Fruit fly (Drosophila melanogaster) whole organism, embryonic: Measurements from ENCODE around the gene dia.
A peak's percentile ranks its signal among the peaks of the same experiment; 100 is the strongest.

Experiments used
- ATbp ChIP-seq: fragments of 200-800 bp; sonication (Bioruptor generic); optimal IDR thresholded peaks from 2 replicates; lab custom pipeline; 2017; ENCODE audit warnings: missing biosample characterization, mild to moderate bottlenecking, missing genetic modification characterization, missing genetic modification reagents
- Adf1 ChIP-seq: fragments of 200-800 bp; sonication (Bioruptor generic); IDR thresholded peaks from 2 replicates; pipeline ENCODE4 v1.3.6; 2022; ENCODE audit warnings: missing biosample characterization, missing genetic modification characterization
- Blimp-1 ChIP-seq: fragments of 200-800 bp; sonication (Bioruptor generic); optimal IDR thresholded peaks from 3 replicates; lab custom pipeline; 2018; ENCODE audit warnings: missing biosample characterization, missing genetic modification characterization, mild to moderate bottlenecking, moderate library complexity, missing genetic modification reagents
- BtbVII ChIP-seq: fragments of 200-800 bp; sonication (Bioruptor generic); optimal IDR thresholded peaks from 3 replicates; lab custom pipeline; 2017; ENCODE audit warnings: missing biosample characterization, mild to moderate bottlenecking, missing genetic modification characterization
- CG10979 ChIP-seq: fragments of 200-800 bp; sonication (Bioruptor generic); optimal IDR thresholded peaks from 2 replicates; lab custom pipeline; 2018; ENCODE audit warnings: missing biosample characterization, mild to moderate bottlenecking, missing genetic modification characterization, moderate library complexity
- CG11093 ChIP-seq: fragments of 200-800 bp; sonication (Bioruptor generic); IDR thresholded peaks from 3 replicates; pipeline ENCODE4 v1.3.6; 2022; ENCODE audit warnings: missing biosample characterization, missing genetic modification characterization
- CG11695 ChIP-seq: fragments of 200-800 bp; sonication (Bioruptor generic); IDR thresholded peaks from 3 replicates; pipeline ENCODE4 v1.3.6; 2022; ENCODE audit warnings: missing biosample characterization, missing genetic modification characterization
- CG11696 ChIP-seq: fragments of 200-800 bp; sonication (Bioruptor generic); IDR thresholded peaks from 2 replicates; pipeline ENCODE4 v1.3.6; 2022; ENCODE audit warnings: missing biosample characterization, missing genetic modification characterization
- CG14014 ChIP-seq: fragments of 200-800 bp; sonication (Bioruptor generic); IDR thresholded peaks from 2 replicates; pipeline ENCODE4 v1.3.6; 2022; ENCODE audit warnings: missing biosample characterization, missing genetic modification characterization
- CG1529 ChIP-seq: fragments of 200-800 bp; sonication (Bioruptor generic); optimal IDR thresholded peaks from 3 replicates; lab custom pipeline; 2018; ENCODE audit warnings: missing biosample characterization, missing genetic modification characterization
- CG16779 ChIP-seq: fragments of 200-800 bp; sonication (Bioruptor generic); IDR thresholded peaks from 2 replicates; pipeline ENCODE4 v1.3.6; 2022; ENCODE audit warnings: missing biosample characterization, missing genetic modification characterization
- CG17829 ChIP-seq: fragments of 200-800 bp; optimal IDR thresholded peaks from 2 replicates; lab custom pipeline; 2019; ENCODE audit warnings: missing biosample characterization, mild to moderate bottlenecking, missing genetic modification characterization, moderate library complexity
- CG3065 ChIP-seq: fragments of 200-800 bp; sonication (Bioruptor generic); optimal IDR thresholded peaks from 2 replicates; lab custom pipeline; 2016; ENCODE audit warnings: missing biosample characterization, missing genetic modification characterization
- CG33557 ChIP-seq: fragments of 200-800 bp; sonication (Bioruptor generic); optimal IDR thresholded peaks from 2 replicates; lab custom pipeline; 2019; ENCODE audit warnings: missing biosample characterization, mild to moderate bottlenecking, missing genetic modification characterization, moderate library complexity
- CG4820 ChIP-seq: fragments of 200-800 bp; sonication (Bioruptor generic); optimal IDR thresholded peaks from 3 replicates; lab custom pipeline; 2016; ENCODE audit warnings: missing biosample characterization, missing genetic modification characterization
- CG7556 ChIP-seq: fragments of 200-800 bp; sonication (Bioruptor generic); optimal IDR thresholded peaks from 2 replicates; lab custom pipeline; 2017; ENCODE audit warnings: missing biosample characterization, mild to moderate bottlenecking, missing genetic modification characterization
- CG7839 ChIP-seq: fragments of 200-800 bp; sonication (Bioruptor generic); optimal IDR thresholded peaks from 3 replicates; lab custom pipeline; 2018; ENCODE audit warnings: missing biosample characterization, mild to moderate bottlenecking, missing genetic modification characterization, moderate library complexity
- CG8388 ChIP-seq: fragments of 200-800 bp; sonication (Bioruptor generic); optimal IDR thresholded peaks from 2 replicates; lab custom pipeline; 2019; ENCODE audit warnings: missing biosample characterization, mild to moderate bottlenecking, missing genetic modification characterization, moderate library complexity
- CG8924 ChIP-seq: fragments of 200-800 bp; optimal IDR thresholded peaks from 3 replicates; lab custom pipeline; 2019; ENCODE audit warnings: missing biosample characterization, mild to moderate bottlenecking, missing genetic modification characterization, moderate library complexity
- CG9727 ChIP-seq: fragments of 200-800 bp; sonication (Bioruptor generic); optimal IDR thresholded peaks from 3 replicates; lab custom pipeline; 2017; ENCODE audit warnings: missing biosample characterization, mild to moderate bottlenecking, missing genetic modification characterization
- CoRest ChIP-seq: fragments of 200-800 bp; sonication (Bioruptor generic); optimal IDR thresholded peaks from 3 replicates; lab custom pipeline; 2018; ENCODE audit warnings: missing biosample characterization, mild to moderate bottlenecking, missing genetic modification characterization, moderate library complexity
- Drgx ChIP-seq: fragments of 200-800 bp; sonication (Bioruptor generic); IDR thresholded peaks from 2 replicates; pipeline ENCODE4 v1.3.6; 2022; ENCODE audit warnings: missing biosample characterization, missing genetic modification characterization
- Hr51 ChIP-seq, 2 experiments: fragments of 200-800 bp; sonication (Bioruptor generic); optimal IDR thresholded peaks; 2 replicates in 1 of 2; 3 replicates in 1 of 2; lab custom pipeline; 2016 to 2018; ENCODE audit warnings: missing biosample characterization in 2 of 2, missing genetic modification characterization in 2 of 2, mild to moderate bottlenecking in 1 of 2, moderate library complexity in 1 of 2
- Hr78 ChIP-seq, 2 experiments: fragments of 200-800 bp in 1 of 2; fragments of >200 bp in 1 of 2; sonication (Bioruptor generic) in 1 of 2; optimal IDR thresholded peaks; 2 replicates each; lab custom pipeline; 2017 to 2019; ENCODE audit warnings: missing biosample characterization in 2 of 2, missing genetic modification characterization in 2 of 2, mild to moderate bottlenecking in 1 of 2, moderate library complexity in 1 of 2
- Max ChIP-seq: fragments of 200-800 bp; sonication (Bioruptor generic); optimal IDR thresholded peaks from 2 replicates; lab custom pipeline; 2016; ENCODE audit warnings: missing biosample characterization, mild to moderate bottlenecking, missing genetic modification characterization
- Med ChIP-seq: fragments of 200-800 bp; sonication (Bioruptor generic); peaks from one replicate; lab custom pipeline; 2016; ENCODE audit warnings: missing biosample characterization, missing genetic modification characterization, mild to moderate bottlenecking, inconsistent platforms, moderate library complexity
- Oli ChIP-seq: fragments of 200-800 bp; sonication (Bioruptor generic); optimal IDR thresholded peaks from 2 replicates; lab custom pipeline; 2018; ENCODE audit warnings: missing biosample characterization, mild to moderate bottlenecking, missing genetic modification characterization, moderate library complexity
- Ptx1 ChIP-seq: fragments of 200-800 bp; sonication (Bioruptor generic); IDR thresholded peaks from 2 replicates; pipeline ENCODE4 v1.3.6; 2022; ENCODE audit warnings: missing biosample characterization, missing genetic modification characterization
- Side ChIP-seq: fragments of 200-800 bp; sonication (Bioruptor generic); optimal IDR thresholded peaks from 2 replicates; lab custom pipeline; 2016; ENCODE audit warnings: missing biosample characterization, missing genetic modification characterization
- Ssrp ChIP-seq: fragments of 200-800 bp; sonication (Bioruptor generic); optimal IDR thresholded peaks from 2 replicates; lab custom pipeline; 2018; ENCODE audit warnings: missing biosample characterization, mild to moderate bottlenecking, missing genetic modification characterization, moderate library complexity
- Xrp1 ChIP-seq: fragments of 200-800 bp; sonication (Bioruptor generic); IDR thresholded peaks from 2 replicates; pipeline ENCODE4 v1.3.6; 2022; ENCODE audit warnings: missing biosample characterization, missing genetic modification characterization
- ase ChIP-seq: fragments of 200-800 bp; sonication (Bioruptor generic); IDR thresholded peaks from 3 replicates; pipeline ENCODE4 v1.3.6; 2022; ENCODE audit warnings: missing biosample characterization, missing genetic modification characterization
- dmrt99B ChIP-seq: fragments of 200-800 bp; sonication (Bioruptor generic); optimal IDR thresholded peaks from 2 replicates; lab custom pipeline; 2018; ENCODE audit warnings: missing biosample characterization, mild to moderate bottlenecking, missing genetic modification characterization, moderate library complexity
- esg ChIP-seq: fragments of 200-800 bp; sonication (Bioruptor generic); conservative IDR thresholded peaks from 2 replicates; pipeline ENCODE4 v1.3.6; 2022; ENCODE audit warnings: missing biosample characterization, missing genetic modification characterization
- ewg ChIP-seq: fragments of 200-800 bp; sonication (Bioruptor generic); optimal IDR thresholded peaks from 3 replicates; lab custom pipeline; 2017; ENCODE audit warnings: mild to moderate bottlenecking, missing biosample characterization, missing genetic modification reagents, missing genetic modification characterization
- gce ChIP-seq: fragments of 200-800 bp; sonication (Bioruptor generic); IDR thresholded peaks from 3 replicates; pipeline ENCODE4 v1.3.6; 2022; ENCODE audit warnings: missing biosample characterization, missing genetic modification characterization
- grau ChIP-seq: fragments of 200-800 bp; optimal IDR thresholded peaks from 3 replicates; lab custom pipeline; 2019; ENCODE audit warnings: missing biosample characterization, mild to moderate bottlenecking, missing genetic modification characterization, moderate library complexity
- gsb-n ChIP-seq: fragments of 200-800 bp; sonication (Bioruptor generic); optimal IDR thresholded peaks from 3 replicates; lab custom pipeline; 2018; ENCODE audit warnings: missing biosample characterization, mild to moderate bottlenecking, missing genetic modification characterization
- hbn ChIP-seq: fragments of 200-800 bp; sonication (Bioruptor generic); IDR thresholded peaks from 2 replicates; pipeline ENCODE4 v1.3.6; 2022; ENCODE audit warnings: missing biosample characterization, missing genetic modification characterization; ENCODE audit not compliant: partially characterized antibody
- lilli ChIP-seq: fragments of 200-800 bp; sonication (Bioruptor generic); optimal IDR thresholded peaks from 3 replicates; lab custom pipeline; 2016; ENCODE audit warnings: missing biosample characterization, missing genetic modification characterization
- mam ChIP-seq: fragments of 200-800 bp; sonication (Bioruptor generic); optimal IDR thresholded peaks from 3 replicates; lab custom pipeline; 2016; ENCODE audit warnings: missing biosample characterization, missing genetic modification characterization
- org-1 ChIP-seq: fragments of 200-800 bp; sonication (Bioruptor generic); optimal IDR thresholded peaks from 2 replicates; lab custom pipeline; 2017; ENCODE audit warnings: missing biosample characterization, missing genetic modification characterization
- otp ChIP-seq: fragments of 200-800 bp; sonication (Bioruptor generic); IDR thresholded peaks from 3 replicates; pipeline ENCODE4, ENCODE4 v1.3.6; 2022; ENCODE audit warnings: missing biosample characterization, missing genetic modification characterization
- pum ChIP-seq: fragments of 200-800 bp; sonication (Bioruptor generic); optimal IDR thresholded peaks from 2 replicates; lab custom pipeline; 2016; ENCODE audit warnings: missing biosample characterization, missing genetic modification characterization
- seq ChIP-seq: fragments of 200-800 bp; sonication (Bioruptor generic); IDR thresholded peaks from 2 replicates; pipeline ENCODE4 v1.3.6; 2022; ENCODE audit warnings: missing biosample characterization, missing genetic modification characterization
- shn ChIP-seq: fragments of 200-800 bp; sonication (Bioruptor generic); optimal IDR thresholded peaks from 3 replicates; lab custom pipeline; 2016; ENCODE audit warnings: missing biosample characterization, missing genetic modification characterization
- tio ChIP-seq: fragments of 200-800 bp; sonication (Bioruptor generic); optimal IDR thresholded peaks from 2 replicates; lab custom pipeline; 2017; ENCODE audit warnings: missing biosample characterization, missing genetic modification characterization, inconsistent platforms
- unc-4 ChIP-seq: fragments of 200-800 bp; sonication (Bioruptor generic); IDR thresholded peaks from 2 replicates; pipeline ENCODE4 v1.3.6; 2022; ENCODE audit warnings: missing biosample characterization, missing genetic modification characterization; ENCODE audit not compliant: partially characterized antibody

Gene dia

DNA sequence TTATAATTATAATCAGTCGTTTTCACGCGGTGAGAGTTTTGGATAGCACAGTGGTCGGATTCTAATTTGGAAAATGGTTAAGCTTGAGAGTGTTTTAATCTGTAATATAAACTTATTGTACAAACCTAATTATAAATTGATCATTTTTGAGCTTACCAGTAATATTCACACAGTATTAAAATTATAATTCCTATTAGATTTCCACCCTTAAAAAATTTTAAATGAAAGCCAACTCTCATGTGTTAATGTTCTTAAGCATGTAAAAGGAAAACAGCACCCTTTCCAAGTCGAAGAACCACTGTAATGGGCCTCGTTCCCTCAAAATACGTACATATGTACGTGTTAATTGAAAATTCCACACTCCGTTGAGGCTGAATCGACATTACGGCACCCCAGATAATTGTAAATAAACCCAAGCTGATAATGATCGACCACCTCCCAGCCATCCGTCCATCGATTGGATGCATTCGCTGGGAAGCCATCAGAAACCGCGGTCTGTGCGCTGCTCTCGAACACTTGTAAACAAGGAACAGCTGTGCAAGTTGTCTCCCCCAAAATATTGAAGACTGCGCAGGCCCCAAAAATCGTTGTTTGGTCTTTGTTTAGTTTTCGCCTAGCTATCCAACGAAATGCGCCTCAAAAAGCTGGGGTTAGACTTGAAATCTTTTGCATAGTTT lies 2.0 kb downstream of the dia start (continued):
- TF ChIP-seq Drgx (GFP tag; lab: Robert Waterston, UW) (0 out of 2 replicates have a peak, but pooled peaks have one; percentile 21), unc-4 (no peak), Hr51 (GFP tag; optimal IDR thresholded peaks at IDR 0.05; lab: Kevin White, UChicago) (peak in 1 of 2 experiments; percentile 67), CG4820 (GFP tag; lab: Kevin White, UChicago) (peak; percentile 23), CG11696 (GFP tag; lab: Robert Waterston, UW) (peak; percentile 41; the same call in 1 of the 2 replicates), Ptx1 (peak; percentile 58), Ssrp (tag; lab: Kevin White, UChicago) (peak; percentile 59), CG8388 (peak; percentile 54), tio (GFP tag; lab: Kevin White, UChicago) (peak; percentile 33), ewg (peak; percentile 65), otp (GFP tag; lab: Robert Waterston, UW) (0 out of 3 replicates have a peak, but pooled peaks have one; percentile 44), CG33557 (peak; percentile 24), mam (GFP tag; lab: Kevin White, UChicago) (peak; percentile 12), gsb-n (tag; lab: Kevin White, UChicago) (peak; percentile 2), grau (tag; lab: Kevin White, UChicago) (peak; percentile 69), CG16779 (GFP tag; lab: Robert Waterston, UW) (no peak), CG14014 (GFP tag; lab: Robert Waterston, UW) (peak; percentile 32; the same call in 1 of the 2 replicates), esg (GFP tag; lab: Robert Waterston, UW) (peak; percentile 53; the same call in 1 of the 2 replicates), CoRest (tag; lab: Kevin White, UChicago) (peak; percentile 70), lilli (GFP tag; lab: Kevin White, UChicago) (peak; percentile 43), CG8924 (tag; lab: Kevin White, UChicago) (peak; percentile 61), CG7839 (peak; percentile 78), CG11695 (GFP tag; lab: Robert Waterston, UW) (peak; percentile 70; the same call in 2 of the 3 replicates), ase (GFP tag; lab: Robert Waterston, UW) (0 out of 3 replicates have a peak, but pooled peaks have one; percentile 50), Oli (tag; lab: Kevin White, UChicago) (peak; percentile 64), Side (no peak), gce (GFP tag; lab: Robert Waterston, UW) (no peak), CG7556 (GFP tag; lab: Kevin White, UChicago) (peak; percentile 26), CG10979 (tag; lab: Kevin White, UChicago) (peak; percentile 50), CG3065 (GFP tag; lab: Kevin White, UChicago) (no peak), shn (GFP tag; lab: Kevin White, UChicago) (no peak), CG9727 (GFP tag; lab: Kevin White, UChicago) (peak; percentile 46), Max (peak; percentile 18), CG11093 (GFP tag; lab: Robert Waterston, UW) (0 out of 3 replicates have a peak, but pooled peaks have one; percentile 35), CG1529 (GFP tag; lab: Kevin White, UChicago) (peak; percentile 24), BtbVII (GFP tag; lab: Kevin White, UChicago) (peak; percentile 18), seq (GFP tag; lab: Robert Waterston, UW) (peak; percentile 46), Adf1 (GFP tag; lab: Robert Waterston, UW) (no peak), Med (GFP tag; lab: Kevin White, UChicago) (peak; percentile 76), ATbp (peak; percentile 5), Hr78 (GFP tag; optimal IDR thresholded peaks at IDR 0.05; lab: Kevin White, UChicago) (no peak), dmrt99B (tag; lab: Kevin White, UChicago) (peak; percentile 75), pum (peak; percentile 1), Blimp-1 (peak; percentile 61), Xrp1 (peak; percentile 69), org-1 (GFP tag; lab: Kevin White, UChicago) (peak; percentile 11), CG17829 (tag; lab: Kevin White, UChicago) (peak; percentile 37), hbn (GFP tag; lab: Robert Waterston, UW) (no peak)
